Fruit fly (Drosophila melanogaster): ENCODE data around the gene CG32573.
A peak's percentile ranks its signal among the peaks of the same experiment; 100 is the strongest.

CG32573 gene

dm6 chrX:16692325-16692724 lies 41.1 kb downstream of the CG32573 start:
- no peak for TF ChIP-seq CG8301 (tag; optimal IDR thresholded peaks at IDR 0.05)
- TF ChIP-seq fd96Ca (GFP tag; IDR thresholded peaks at IDR 0.05): no peak
- TF ChIP-seq Snoo (tag; optimal IDR thresholded peaks at IDR 0.05): no peak
- TF ChIP-seq gl (tag; optimal IDR thresholded peaks at IDR 0.05): no peak
- no peak for TF ChIP-seq CG10348 (GFP tag; IDR thresholded peaks at IDR 0.05)
- no peak for TF ChIP-seq CG34367 (tag; optimal IDR thresholded peaks at IDR 0.05)

DNA sequence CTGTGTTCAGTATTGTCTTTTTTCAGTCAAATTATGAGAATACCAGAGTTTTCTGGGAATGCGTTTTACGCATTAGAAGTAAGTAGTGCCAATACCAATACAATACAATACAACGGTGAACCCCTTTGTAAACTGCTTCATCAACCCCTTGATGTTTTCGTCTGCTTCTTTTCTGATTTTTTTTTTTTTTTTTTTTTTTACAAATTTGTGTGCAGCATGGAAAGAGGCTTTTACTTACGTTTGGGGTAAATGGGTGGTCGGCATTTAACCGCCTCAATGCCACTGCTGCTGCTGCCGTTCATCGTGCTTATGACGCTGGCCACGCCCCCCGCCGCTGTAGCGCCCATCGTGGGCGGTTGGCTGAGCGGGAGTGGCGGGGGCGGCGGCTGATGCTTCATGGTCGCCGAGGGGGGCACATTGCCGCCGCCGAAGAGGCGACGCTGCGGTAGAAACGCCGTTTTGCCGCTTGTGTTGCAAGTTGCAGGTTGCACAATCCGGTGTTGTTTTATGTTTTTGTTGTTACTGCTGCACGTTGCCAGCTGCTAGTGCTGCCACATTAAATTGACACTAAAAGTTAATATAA lies 42.7 kb downstream of the CG32573 start:
- TF ChIP-seq CG8301 (tag; optimal IDR thresholded peaks at IDR 0.05) (no peak), rn (GFP tag; IDR thresholded peaks at IDR 0.05) (no peak), CG15710 (tag; optimal IDR thresholded peaks at IDR 0.05) (no peak), EcR (GFP tag; optimal IDR thresholded peaks at IDR 0.05) (no peak), D1 (tag; optimal IDR thresholded peaks at IDR 0.05) (no peak), CG34367 (tag; optimal IDR thresholded peaks at IDR 0.05) (no peak), Ets98B (GFP tag; IDR thresholded peaks at IDR 0.05) (no peak), Pif1B (GFP tag; optimal IDR thresholded peaks at IDR 0.05) (no peak), CG17806 (tag; optimal IDR thresholded peaks at IDR 0.05) (no peak), CG13204 (GFP tag; optimal IDR thresholded peaks at IDR 0.05) (peak; percentile 55), Snoo (tag; optimal IDR thresholded peaks at IDR 0.05) (no peak), CG9948 (tag; optimal IDR thresholded peaks at IDR 0.05) (no peak), fd96Ca (GFP tag; IDR thresholded peaks at IDR 0.05) (no peak), CG10348 (GFP tag; IDR thresholded peaks at IDR 0.05) (no peak), CG32121 (GFP tag; IDR thresholded peaks at IDR 0.05) (no peak), CG4496 (GFP tag; IDR thresholded peaks at IDR 0.05) (0 out of 3 replicates have a peak, but pooled peaks have one; percentile 25)

- TF ChIP-seq Pif1A (GFP tag; optimal IDR thresholded peaks at IDR 0.05) (no peak), CG14655 (GFP tag; optimal IDR thresholded peaks at IDR 0.05) (peak; percentile 9)
Measured at dm6 chrX:16694477-16694876, 43.3 kb downstream of the CG32573 start.

- TF ChIP-seq CG9948 (tag; optimal IDR thresholded peaks at IDR 0.05): no peak
- TF ChIP-seq CG15710 (tag; optimal IDR thresholded peaks at IDR 0.05): no peak
- 0 out of 3 replicates have a peak, but pooled peaks have one; percentile 28 for TF ChIP-seq CG4496 (GFP tag; IDR thresholded peaks at IDR 0.05)
- no peak for TF ChIP-seq CG14655 (GFP tag; optimal IDR thresholded peaks at IDR 0.05)
- no peak for TF ChIP-seq Snoo (tag; optimal IDR thresholded peaks at IDR 0.05)
Measured at dm6 chrX:16694959-16695358, 43.8 kb downstream of the CG32573 start, which contains the start of gene Septin4. Septin4 (minus strand) TSS chrX:16695173.

DNA sequence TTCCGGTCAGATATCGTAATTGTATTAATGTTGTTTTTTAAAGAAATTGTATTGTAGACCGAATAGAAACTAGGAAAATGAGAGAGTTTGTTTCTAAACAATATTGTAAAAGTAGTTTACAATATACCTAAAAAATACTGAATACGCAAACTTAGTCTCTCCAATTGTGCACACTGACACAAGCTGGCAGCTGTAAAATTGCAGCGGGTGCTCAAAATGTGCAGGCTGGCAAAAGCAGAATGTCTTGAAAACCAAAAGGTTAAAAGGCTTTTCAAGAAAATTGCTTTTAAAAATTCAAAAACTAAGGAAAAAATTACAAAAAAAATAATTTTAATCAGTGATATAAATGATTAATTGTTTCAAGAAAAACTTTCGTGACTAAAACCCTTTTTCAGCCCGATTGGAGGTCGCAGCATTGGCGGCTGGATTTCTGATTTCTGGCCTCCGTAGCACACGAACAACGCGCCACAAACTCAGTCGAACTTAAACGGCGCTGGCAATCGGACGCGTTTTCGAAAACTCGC lies 44.5 kb downstream of the CG32573 start, which contains the start of gene CG4678:
CG4678 (plus strand) TSS at position 474 of the 524 bp plus-strand sequence.
- TF ChIP-seq Pif1B (GFP tag; optimal IDR thresholded peaks at IDR 0.05): no peak
- no peak for TF ChIP-seq CG10348 (GFP tag; IDR thresholded peaks at IDR 0.05)
- no peak for TF ChIP-seq D1 (tag; optimal IDR thresholded peaks at IDR 0.05)
- TF ChIP-seq CG13204 (GFP tag; optimal IDR thresholded peaks at IDR 0.05): no peak
- TF ChIP-seq rn (GFP tag; IDR thresholded peaks at IDR 0.05): no peak
- TF ChIP-seq CG9948 (tag; optimal IDR thresholded peaks at IDR 0.05): no peak
- no peak for TF ChIP-seq CG14655 (GFP tag; optimal IDR thresholded peaks at IDR 0.05)

- TF ChIP-seq CG12605 (GFP tag; IDR thresholded peaks at IDR 0.05) (no peak), CG8301 (tag; optimal IDR thresholded peaks at IDR 0.05) (peak; percentile 39), CG14655 (GFP tag; optimal IDR thresholded peaks at IDR 0.05) (peak; percentile 16), CG32121 (GFP tag; IDR thresholded peaks at IDR 0.05) (no peak), CG17806 (tag; optimal IDR thresholded peaks at IDR 0.05) (no peak), CG9948 (tag; optimal IDR thresholded peaks at IDR 0.05) (no peak), D1 (tag; optimal IDR thresholded peaks at IDR 0.05) (no peak), Snoo (tag; optimal IDR thresholded peaks at IDR 0.05) (peak; percentile 2)
Measured at dm6 chrX:16696614-16697519, 45.7 kb downstream of the CG32573 start.

DNA sequence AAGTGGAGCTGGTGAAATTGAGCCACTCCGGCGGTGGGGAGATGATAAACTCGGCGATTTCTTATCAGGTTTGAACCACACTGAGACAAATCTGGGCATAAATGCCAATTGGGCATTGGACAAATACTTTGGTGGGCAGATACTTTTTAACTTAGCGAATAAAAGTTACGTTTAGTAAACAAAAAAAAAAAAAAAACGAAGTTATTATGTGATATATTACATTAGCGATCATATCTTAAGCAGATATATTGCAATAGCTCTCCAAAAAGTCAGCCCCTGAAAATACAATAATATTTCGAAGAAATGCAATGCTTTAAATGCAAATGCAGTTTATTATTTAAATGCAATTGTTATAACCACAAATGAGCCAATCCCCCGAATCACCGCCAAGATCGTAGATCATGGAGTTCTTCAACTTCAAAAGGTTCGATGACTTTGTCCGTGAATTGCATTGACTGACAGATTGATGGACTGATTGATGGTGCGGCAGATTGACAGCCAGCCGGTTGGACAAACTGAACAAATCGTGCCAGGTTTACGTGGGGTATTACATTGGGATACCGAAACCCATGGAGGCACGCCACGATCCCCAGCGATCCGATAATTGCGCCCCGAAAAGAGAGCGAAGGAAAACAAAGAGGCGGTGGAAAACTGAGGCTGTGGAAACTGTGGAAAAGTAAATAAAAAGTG lies 46.9 kb downstream of the CG32573 start:
- TF ChIP-seq fd96Ca (GFP tag; IDR thresholded peaks at IDR 0.05) (no peak), EcR (GFP tag; optimal IDR thresholded peaks at IDR 0.05) (no peak)
